Worm (Caenorhabditis elegans): ENCODE data around the gene trx-3.

DNA sequence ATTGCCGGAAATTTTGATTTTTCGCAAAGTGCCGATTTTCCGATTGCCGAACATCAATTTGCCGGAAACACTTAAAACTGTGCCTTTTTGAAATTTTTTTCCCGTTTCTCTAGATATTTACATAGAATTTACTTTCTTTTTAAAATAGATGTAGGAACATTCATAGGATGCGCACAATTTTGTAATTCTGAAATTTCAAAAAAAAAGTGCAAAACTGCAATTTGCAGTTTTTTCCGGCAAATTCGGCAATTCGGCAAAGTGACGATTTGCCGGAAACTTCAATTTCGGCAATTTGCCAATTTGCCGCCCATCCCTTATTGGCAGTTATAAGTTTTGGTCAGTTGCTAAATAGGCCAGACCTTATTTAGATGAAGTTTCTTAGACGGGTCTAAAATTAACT, 30.2 kb upstream of the trx-3 start:
- TF ChIP-seq elt-3 (tag; optimal IDR thresholded peaks at IDR 0.05) (no peak), egl-27 (tag; optimal IDR thresholded peaks at IDR 0.05) (no peak), unc-130 (tag; optimal IDR thresholded peaks at IDR 0.05) (no peak)
